Worm (Caenorhabditis elegans) whole organism, L4 larva: ENCODE measurements around the gene mrps-31.

Source experiments
- D1046.2 ChIP-seq: fragments of 200-800 bp; sonication (Bioruptor generic); IDR thresholded peaks from 2 replicates; pipeline ENCODE4 v1.3.6; 2022; ENCODE audit warnings: missing genetic modification characterization, missing compliant biosample characterization
- F10B5.3 ChIP-seq: sonication (generic microtip); optimal IDR thresholded peaks from 2 replicates; lab custom pipeline; 2016; ENCODE audit warnings: mild to moderate bottlenecking, missing genetic modification characterization, missing compliant biosample characterization
- F37D6.2 ChIP-seq: sonication (generic microtip); optimal IDR thresholded peaks from 2 replicates; lab custom pipeline; 2016; ENCODE audit warnings: mild to moderate bottlenecking, missing genetic modification characterization, missing compliant biosample characterization
- F49E8.2 ChIP-seq: sonication (generic microtip); optimal IDR thresholded peaks from 2 replicates; lab custom pipeline; 2016; ENCODE audit warnings: missing compliant biosample characterization, mild to moderate bottlenecking, missing genetic modification characterization, borderline replicate concordance
- T20F7.1 ChIP-seq: fragments of 200-800 bp; sonication (Bioruptor generic); optimal IDR thresholded peaks from 2 replicates; lab custom pipeline; 2018; ENCODE audit warnings: mild to moderate bottlenecking, missing genetic modification characterization, missing compliant biosample characterization
- T26A8.4 ChIP-seq: fragments of 200-800 bp; sonication (Bioruptor generic); IDR thresholded peaks from 2 replicates; pipeline ENCODE4 v1.3.6; 2022; ENCODE audit warnings: missing genetic modification characterization, missing compliant biosample characterization
- Y5F2A.4 ChIP-seq: fragments of 200-800 bp; sonication (Bioruptor generic); optimal IDR thresholded peaks from 2 replicates; lab custom pipeline; 2018; ENCODE audit warnings: mild to moderate bottlenecking, missing genetic modification characterization, missing compliant biosample characterization
- Y75B8A.6 ChIP-seq: fragments of 200-800 bp; sonication (Bioruptor generic); IDR thresholded peaks from 2 replicates; pipeline ENCODE4 v1.3.6; 2022; ENCODE audit warnings: missing genetic modification reagents, missing genetic modification characterization, missing compliant biosample characterization
- ama-1 ChIP-seq: fragments of 150-350 bp; optimal IDR thresholded peaks from 2 replicates; lab custom pipeline; 2014; ENCODE audit warnings: inconsistent platforms, mixed read lengths
- arid-1 ChIP-seq: fragments of 200-800 bp; sonication (Bioruptor generic); conservative IDR thresholded peaks from 2 replicates; pipeline ENCODE4 v1.3.6; 2022; ENCODE audit warnings: missing genetic modification reagents, missing genetic modification characterization, missing compliant biosample characterization
- attf-4 ChIP-seq: sonication (generic microtip); optimal IDR thresholded peaks from 3 replicates; lab custom pipeline; 2017; ENCODE audit warnings: missing biosample characterization, missing genetic modification characterization
- ceh-32 ChIP-seq: sonication (generic microtip); optimal IDR thresholded peaks from 2 replicates; lab custom pipeline; 2016; ENCODE audit warnings: mild to moderate bottlenecking, missing genetic modification characterization, missing compliant biosample characterization; ENCODE audit not compliant: poor library complexity
- ceh-44 ChIP-seq: fragments of 200-800 bp; sonication (Bioruptor generic); IDR thresholded peaks from 2 replicates; pipeline ENCODE4 v1.3.6; 2022; ENCODE audit warnings: missing genetic modification reagents, missing genetic modification characterization, missing compliant biosample characterization
- ceh-82 ChIP-seq: sonication (generic microtip); optimal IDR thresholded peaks from 2 replicates; lab custom pipeline; 2017; ENCODE audit warnings: missing biosample characterization, missing genetic modification characterization
- daf-19 ChIP-seq: fragments of 200-800 bp; sonication (Bioruptor generic); conservative IDR thresholded peaks from 2 replicates; pipeline ENCODE4 v1.3.6; 2022; ENCODE audit warnings: missing genetic modification characterization, missing compliant biosample characterization
- daf-8 ChIP-seq: fragments of 200-800 bp; sonication (Bioruptor generic); IDR thresholded peaks from 2 replicates; pipeline ENCODE4 v1.3.6; 2022; ENCODE audit warnings: missing genetic modification characterization, missing compliant biosample characterization
- dmd-6 ChIP-seq: fragments of 200-800 bp; sonication (Bioruptor generic); IDR thresholded peaks from 2 replicates; pipeline ENCODE4 v1.3.6; 2022; ENCODE audit warnings: missing genetic modification reagents, missing genetic modification characterization, missing compliant biosample characterization
- dmd-9 ChIP-seq: fragments of 200-800 bp; sonication (Bioruptor generic); IDR thresholded peaks from 2 replicates; pipeline ENCODE4 v1.3.6; 2022; ENCODE audit warnings: missing genetic modification reagents, missing genetic modification characterization, missing compliant biosample characterization
- egl-43 ChIP-seq: fragments of 200-800 bp; sonication (Bioruptor generic); IDR thresholded peaks from 2 replicates; pipeline ENCODE4 v1.3.6; 2022; ENCODE audit warnings: missing genetic modification reagents, missing genetic modification characterization, missing compliant biosample characterization
- gei-8 ChIP-seq: fragments of 200-800 bp; sonication (Bioruptor generic); optimal IDR thresholded peaks from 2 replicates; lab custom pipeline; 2018; ENCODE audit warnings: mild to moderate bottlenecking, missing genetic modification characterization, missing compliant biosample characterization
- hif-1 ChIP-seq, 2 experiments: sonication (generic microtip); optimal IDR thresholded peaks; 2 replicates each; lab custom pipeline; 2016 to 2017; ENCODE audit warnings: missing compliant biosample characterization in 2 of 2, missing genetic modification characterization in 2 of 2, missing genetic modification reagents in 2 of 2, missing genotype in 2 of 2, mild to moderate bottlenecking in 1 of 2
- hlh-11 ChIP-seq: fragments of 200-800 bp; sonication (Bioruptor generic); optimal IDR thresholded peaks from 2 replicates; lab custom pipeline; 2018; ENCODE audit warnings: mild to moderate bottlenecking, missing genetic modification characterization, missing compliant biosample characterization
- jun-1 ChIP-seq: fragments of 150-350 bp; optimal IDR thresholded peaks from 2 replicates; lab custom pipeline; 2014; ENCODE audit warnings: missing biosample characterization, missing genetic modification reagents, missing genetic modification characterization
- lim-7 ChIP-seq: fragments of 200-800 bp; sonication (Bioruptor generic); IDR thresholded peaks from 2 replicates; pipeline ENCODE4 v1.3.6; 2022; ENCODE audit warnings: missing genetic modification characterization, missing compliant biosample characterization
- lin-13 ChIP-seq: fragments of 150-350 bp; optimal IDR thresholded peaks from 2 replicates; lab custom pipeline; 2014; ENCODE audit warnings: missing biosample characterization, missing genetic modification reagents, missing genetic modification characterization
- lin-15B ChIP-seq: fragments of 150-350 bp; sonication (generic microtip); optimal IDR thresholded peaks from 3 replicates; lab custom pipeline; 2014; ENCODE audit warnings: missing biosample characterization, missing genetic modification characterization
- lin-39 ChIP-seq: fragments of 150-350 bp; optimal IDR thresholded peaks from 2 replicates; lab custom pipeline; 2014; ENCODE audit warnings: missing biosample characterization, missing genetic modification reagents, missing genetic modification characterization
- lsy-2 ChIP-seq, 2 experiments: fragments of 150-350 bp in 1 of 2; sonication (generic microtip) in 1 of 2; optimal IDR thresholded peaks; 2 replicates each; lab custom pipeline; 2014 to 2017; ENCODE audit warnings: missing biosample characterization in 2 of 2, missing genetic modification characterization in 2 of 2
- madf-9 ChIP-seq: fragments of 200-800 bp; sonication (Bioruptor generic); conservative IDR thresholded peaks from 2 replicates; pipeline ENCODE4 v1.3.6; 2022; ENCODE audit warnings: missing genetic modification reagents, missing genetic modification characterization, missing compliant biosample characterization
- mdl-1 ChIP-seq, 2 experiments: fragments of 150-350 bp in 1 of 2; sonication (generic microtip) in 1 of 2; optimal IDR thresholded peaks; 2 replicates each; lab custom pipeline; 2014 to 2017; ENCODE audit warnings: missing biosample characterization in 2 of 2, missing genetic modification characterization in 2 of 2
- mdt-29 ChIP-seq: fragments of 200-800 bp; sonication (Bioruptor generic); IDR thresholded peaks from 2 replicates; pipeline ENCODE4 v1.3.6; 2022; ENCODE audit warnings: missing genetic modification reagents, missing genetic modification characterization, missing compliant biosample characterization
- mes-2 ChIP-seq: sonication (generic microtip); optimal IDR thresholded peaks from 2 replicates; lab custom pipeline; 2016; ENCODE audit warnings: missing genotype, mild to moderate bottlenecking, missing genetic modification characterization, missing compliant biosample characterization; ENCODE audit not compliant: poor library complexity, severe bottlenecking
- mxl-2 ChIP-seq: fragments of 200-800 bp; sonication (Bioruptor generic); conservative IDR thresholded peaks from 2 replicates; pipeline ENCODE4 v1.3.6; 2022; ENCODE audit warnings: missing genetic modification reagents, missing genetic modification characterization, missing compliant biosample characterization
- nhr-10 ChIP-seq: fragments of 150-350 bp; optimal IDR thresholded peaks from 2 replicates; lab custom pipeline; 2014; ENCODE audit warnings: missing biosample characterization, missing genetic modification characterization
- nhr-11 ChIP-seq: fragments of 150-350 bp; optimal IDR thresholded peaks from 2 replicates; lab custom pipeline; 2014; ENCODE audit warnings: missing biosample characterization, missing genetic modification characterization
- nhr-237 ChIP-seq: sonication (generic microtip); optimal IDR thresholded peaks from 2 replicates; lab custom pipeline; 2017; ENCODE audit warnings: missing biosample characterization, missing genetic modification characterization
- nhr-25 ChIP-seq: sonication (generic microtip); optimal IDR thresholded peaks from 2 replicates; lab custom pipeline; 2017; ENCODE audit warnings: missing genetic modification characterization, mild to moderate bottlenecking, missing compliant biosample characterization, antibody characterized with exemption, moderate library complexity, borderline replicate concordance; ENCODE audit not compliant: insufficient read depth
- nhr-28 ChIP-seq: fragments of 150-350 bp; optimal IDR thresholded peaks from 2 replicates; lab custom pipeline; 2014; ENCODE audit warnings: missing biosample characterization, missing genetic modification characterization
- nhr-48 ChIP-seq: sonication (generic microtip); optimal IDR thresholded peaks from 2 replicates; lab custom pipeline; 2016; ENCODE audit warnings: mild to moderate bottlenecking, missing genetic modification characterization, missing compliant biosample characterization
- php-3 ChIP-seq: fragments of 200-800 bp; sonication (Bioruptor generic); IDR thresholded peaks from 2 replicates; pipeline ENCODE4 v1.3.6; 2022; ENCODE audit warnings: missing genetic modification reagents, missing genetic modification characterization, missing compliant biosample characterization
- saeg-2 ChIP-seq: fragments of 200-800 bp; sonication (Bioruptor generic); IDR thresholded peaks from 2 replicates; pipeline ENCODE4 v1.3.6; 2022; ENCODE audit warnings: missing genetic modification reagents, missing genetic modification characterization, missing compliant biosample characterization
- sdz-12 ChIP-seq: fragments of 200-800 bp; sonication (Bioruptor generic); optimal IDR thresholded peaks from 2 replicates; lab custom pipeline; 2018; ENCODE audit warnings: mild to moderate bottlenecking, missing genetic modification characterization, missing compliant biosample characterization
- skn-1 ChIP-seq: fragments of 150-350 bp; optimal IDR thresholded peaks from 2 replicates; lab custom pipeline; 2014; ENCODE audit warnings: missing biosample characterization, missing genetic modification characterization
- snpc-1.2 ChIP-seq: fragments of 200-800 bp; sonication (Bioruptor generic); IDR thresholded peaks from 2 replicates; pipeline ENCODE4 v1.3.6; 2022; ENCODE audit warnings: missing genetic modification reagents, missing genetic modification characterization, missing compliant biosample characterization
- snpc-4 ChIP-seq: fragments of 150-350 bp; optimal IDR thresholded peaks from 2 replicates; lab custom pipeline; 2014; ENCODE audit warnings: missing biosample characterization, missing genetic modification characterization
- spr-1 ChIP-seq: sonication (generic microtip); optimal IDR thresholded peaks from 2 replicates; lab custom pipeline; 2016; ENCODE audit warnings: mild to moderate bottlenecking, missing genetic modification characterization, missing compliant biosample characterization
- tag-97 ChIP-seq: fragments of 200-800 bp; sonication (Bioruptor generic); IDR thresholded peaks from 2 replicates; pipeline ENCODE4 v1.3.6; 2022; ENCODE audit warnings: missing genetic modification characterization, missing compliant biosample characterization
- unc-62 ChIP-seq, 3 experiments: fragments of 150-350 bp in 1 of 3; sonication (generic microtip); optimal IDR thresholded peaks in 2 of 3; peaks in 1 of 3; 1 replicate in 1 of 3; 2 replicates in 2 of 3; lab custom pipeline; 2014 to 2017; ENCODE audit warnings: missing biosample characterization in 3 of 3, missing genetic modification characterization in 3 of 3, missing genetic modification reagents in 3 of 3, missing genotype in 1 of 3
- zfp-3 ChIP-seq: fragments of 200-800 bp; sonication (Bioruptor generic); conservative IDR thresholded peaks from 2 replicates; pipeline ENCODE4 v1.3.6; 2022; ENCODE audit warnings: missing genetic modification reagents, missing genetic modification characterization, missing compliant biosample characterization
- zip-11 ChIP-seq: fragments of 200-800 bp; sonication (Bioruptor generic); IDR thresholded peaks from 2 replicates; pipeline ENCODE4 v1.3.6; 2022; ENCODE audit warnings: missing genetic modification characterization, missing compliant biosample characterization
- zip-2 ChIP-seq: fragments of 150-350 bp; optimal IDR thresholded peaks from 2 replicates; lab custom pipeline; 2014; ENCODE audit warnings: missing biosample characterization, missing genetic modification characterization
- ztf-11 ChIP-seq: fragments of 150-350 bp; optimal IDR thresholded peaks from 2 replicates; lab custom pipeline; 2014; ENCODE audit warnings: missing biosample characterization, missing genetic modification characterization

Gene mrps-31

ce11 chrIII:3664224-3664623, 34.1 kb upstream of the mrps-31 start, which contains the start of gene C46F11.4 (continued):
- TF ChIP-seq Y5F2A.4 (GFP tag; lab: Kevin White, UChicago) (no peak), skn-1 (tag; lab: Kevin White, UChicago) (no peak), daf-19 (GFP tag; lab: Robert Waterston, UW) (0 out of 2 replicates have a peak, but pooled peaks have one; percentile 71), hif-1 (tag; optimal IDR thresholded peaks at IDR 0.05; lab: Kevin White, UChicago) (no peak), Y75B8A.6 (GFP tag; lab: Robert Waterston, UW) (no peak), attf-4 (tag; lab: Kevin White, UChicago) (no peak), lim-7 (GFP tag; lab: Robert Waterston, UW) (no peak), ama-1 (lab: Kevin White, UChicago) (no peak), dmd-9 (GFP tag; lab: Robert Waterston, UW) (no peak), madf-9 (GFP tag; lab: Robert Waterston, UW) (no peak), jun-1 (tag; lab: Kevin White, UChicago) (no peak), lin-13 (GFP tag; lab: Kevin White, UChicago) (peak; percentile 45), T26A8.4 (GFP tag; lab: Robert Waterston, UW) (no peak), spr-1 (tag; lab: Kevin White, UChicago) (no peak), nhr-237 (tag; lab: Kevin White, UChicago) (no peak), ceh-44 (GFP tag; lab: Robert Waterston, UW) (no peak), arid-1 (GFP tag; lab: Robert Waterston, UW) (peak; percentile 36; the same call in 1 of the 2 replicates), hlh-11 (tag; lab: Kevin White, UChicago) (no peak), nhr-10 (tag; lab: Kevin White, UChicago) (no peak), php-3 (GFP tag; lab: Robert Waterston, UW) (no peak), mdl-1 (tag; optimal IDR thresholded peaks at IDR 0.05; lab: Kevin White, UChicago) (no peak), F37D6.2 (no peak), F49E8.2 (no peak), nhr-28 (tag; lab: Kevin White, UChicago) (peak; percentile 92), mdt-29 (GFP tag; lab: Robert Waterston, UW) (no peak), D1046.2 (GFP tag; lab: Robert Waterston, UW) (no peak), unc-62 (GFP tag; optimal IDR thresholded peaks at IDR 0.05 in 1 of 2; lab: Kevin White, UChicago) (no peak), unc-62 (tag; optimal IDR thresholded peaks at IDR 0.05; lab: Kevin White, UChicago) (no peak), lsy-2 (tag; optimal IDR thresholded peaks at IDR 0.05; lab: Kevin White, UChicago) (peak; percentile 5 to 67), tag-97 (GFP tag; lab: Robert Waterston, UW) (no peak), snpc-1.2 (GFP tag; lab: Robert Waterston, UW) (no peak), zip-2 (no peak), nhr-11 (no peak), zfp-3 (GFP tag; lab: Robert Waterston, UW) (no peak), lin-15B (no peak), dmd-6 (no peak), sdz-12 (no peak), snpc-4 (tag; lab: Kevin White, UChicago) (no peak), nhr-48 (tag; lab: Kevin White, UChicago) (no peak), mes-2 (peak; percentile 87), nhr-25 (tag; lab: Kevin White, UChicago) (no peak), ztf-11 (tag; lab: Kevin White, UChicago) (no peak), zip-11 (GFP tag; lab: Robert Waterston, UW) (no peak), lin-39 (tag; lab: Kevin White, UChicago) (no peak), daf-8 (GFP tag; lab: Robert Waterston, UW) (no peak), F10B5.3 (tag; lab: Kevin White, UChicago) (no peak), saeg-2 (GFP tag; lab: Robert Waterston, UW) (no peak), ceh-82 (no peak), ceh-32 (tag; lab: Kevin White, UChicago) (no peak), egl-43 (GFP tag; lab: Robert Waterston, UW) (no peak), mxl-2 (GFP tag; lab: Robert Waterston, UW) (no peak), gei-8 (GFP tag; lab: Kevin White, UChicago) (no peak), T20F7.1 (GFP tag; lab: Kevin White, UChicago) (no peak)
